Worm (Caenorhabditis elegans) whole organism, L4 larva: ENCODE results near the gene F41C3.2.

ENCODE experiments used
- F10B5.3 ChIP-seq: sonication (generic microtip); optimal IDR thresholded peaks from 2 replicates; lab custom pipeline; 2016; ENCODE audit warnings: mild to moderate bottlenecking, missing genetic modification characterization, missing compliant biosample characterization
- F49E8.2 ChIP-seq: sonication (generic microtip); optimal IDR thresholded peaks from 2 replicates; lab custom pipeline; 2016; ENCODE audit warnings: missing compliant biosample characterization, mild to moderate bottlenecking, missing genetic modification characterization, borderline replicate concordance
- T20F7.1 ChIP-seq: fragments of 200-800 bp; sonication (Bioruptor generic); optimal IDR thresholded peaks from 2 replicates; lab custom pipeline; 2018; ENCODE audit warnings: mild to moderate bottlenecking, missing genetic modification characterization, missing compliant biosample characterization
- T26A8.4 ChIP-seq: fragments of 200-800 bp; sonication (Bioruptor generic); IDR thresholded peaks from 2 replicates; pipeline ENCODE4 v1.3.6; 2022; ENCODE audit warnings: missing genetic modification characterization, missing compliant biosample characterization
- Y105C5A.15 ChIP-seq: fragments of 200-800 bp; sonication (Bioruptor generic); IDR thresholded peaks from 2 replicates; pipeline ENCODE4 v1.3.6; 2022; ENCODE audit warnings: missing genetic modification characterization, missing compliant biosample characterization
- ama-1 ChIP-seq: fragments of 150-350 bp; optimal IDR thresholded peaks from 2 replicates; lab custom pipeline; 2014; ENCODE audit warnings: inconsistent platforms, mixed read lengths
- arid-1 ChIP-seq: fragments of 200-800 bp; sonication (Bioruptor generic); conservative IDR thresholded peaks from 2 replicates; pipeline ENCODE4 v1.3.6; 2022; ENCODE audit warnings: missing genetic modification reagents, missing genetic modification characterization, missing compliant biosample characterization
- ceh-82 ChIP-seq: sonication (generic microtip); optimal IDR thresholded peaks from 2 replicates; lab custom pipeline; 2017; ENCODE audit warnings: missing biosample characterization, missing genetic modification characterization
- daf-12 ChIP-seq: fragments of 150-350 bp; optimal IDR thresholded peaks from 2 replicates; lab custom pipeline; 2014; ENCODE audit warnings: missing biosample characterization, missing genetic modification reagents, missing genetic modification characterization
- daf-16 ChIP-seq, 3 experiments: sonication (generic microtip); optimal IDR thresholded peaks; 2 replicates each; lab custom pipeline; 2016 to 2017; ENCODE audit warnings: missing genetic modification characterization in 3 of 3, missing genetic modification reagents in 3 of 3, mild to moderate bottlenecking in 2 of 3, missing compliant biosample characterization in 2 of 3, missing biosample characterization in 1 of 3, moderate library complexity in 1 of 3
- daf-19 ChIP-seq: fragments of 200-800 bp; sonication (Bioruptor generic); conservative IDR thresholded peaks from 2 replicates; pipeline ENCODE4 v1.3.6; 2022; ENCODE audit warnings: missing genetic modification characterization, missing compliant biosample characterization
- dmd-8 ChIP-seq: fragments of 200-800 bp; sonication (Bioruptor generic); IDR thresholded peaks from 2 replicates; pipeline ENCODE4 v1.3.6; 2022; ENCODE audit warnings: missing genetic modification characterization, missing compliant biosample characterization
- dmd-9 ChIP-seq: fragments of 200-800 bp; sonication (Bioruptor generic); IDR thresholded peaks from 2 replicates; pipeline ENCODE4 v1.3.6; 2022; ENCODE audit warnings: missing genetic modification reagents, missing genetic modification characterization, missing compliant biosample characterization
- dve-1 ChIP-seq: sonication (generic microtip); optimal IDR thresholded peaks from 2 replicates; lab custom pipeline; 2017; ENCODE audit warnings: antibody characterized with exemption, mild to moderate bottlenecking, missing genetic modification characterization, missing compliant biosample characterization; ENCODE audit not compliant: insufficient read depth
- egl-27 ChIP-seq: sonication (generic microtip); optimal IDR thresholded peaks from 3 replicates; lab custom pipeline; 2017; ENCODE audit warnings: missing biosample characterization, missing genetic modification reagents, missing genetic modification characterization
- gei-8 ChIP-seq: fragments of 200-800 bp; sonication (Bioruptor generic); optimal IDR thresholded peaks from 2 replicates; lab custom pipeline; 2018; ENCODE audit warnings: mild to moderate bottlenecking, missing genetic modification characterization, missing compliant biosample characterization
- hif-1 ChIP-seq, 2 experiments: sonication (generic microtip); optimal IDR thresholded peaks; 2 replicates each; lab custom pipeline; 2016 to 2017; ENCODE audit warnings: missing compliant biosample characterization in 2 of 2, missing genetic modification characterization in 2 of 2, missing genetic modification reagents in 2 of 2, missing genotype in 2 of 2, mild to moderate bottlenecking in 1 of 2
- hlh-11 ChIP-seq: fragments of 200-800 bp; sonication (Bioruptor generic); optimal IDR thresholded peaks from 2 replicates; lab custom pipeline; 2018; ENCODE audit warnings: mild to moderate bottlenecking, missing genetic modification characterization, missing compliant biosample characterization
- jun-1 ChIP-seq: fragments of 150-350 bp; optimal IDR thresholded peaks from 2 replicates; lab custom pipeline; 2014; ENCODE audit warnings: missing biosample characterization, missing genetic modification reagents, missing genetic modification characterization
- lin-1 ChIP-seq: fragments of 200-800 bp; sonication (Bioruptor generic); IDR thresholded peaks from 2 replicates; pipeline ENCODE4 v1.3.6; 2022; ENCODE audit warnings: missing genetic modification reagents, missing genetic modification characterization, missing compliant biosample characterization
- lin-29 ChIP-seq: fragments of 200-800 bp; sonication (Bioruptor generic); IDR thresholded peaks from 2 replicates; pipeline ENCODE4 v1.3.6; 2022; ENCODE audit warnings: missing genetic modification reagents, missing genetic modification characterization, missing compliant biosample characterization
- lin-38 ChIP-seq: fragments of 200-800 bp; sonication (Bioruptor generic); IDR thresholded peaks from 2 replicates; pipeline ENCODE4 v1.3.6; 2022; ENCODE audit warnings: missing genetic modification reagents, missing genetic modification characterization, missing compliant biosample characterization
- lin-39 ChIP-seq: fragments of 150-350 bp; optimal IDR thresholded peaks from 2 replicates; lab custom pipeline; 2014; ENCODE audit warnings: missing biosample characterization, missing genetic modification reagents, missing genetic modification characterization
- madf-5 ChIP-seq, 2 experiments: fragments of 200-800 bp; sonication (Bioruptor generic); IDR thresholded peaks; 2 replicates each; pipeline ENCODE4 v1.3.6; 2022; ENCODE audit warnings: missing compliant biosample characterization in 2 of 2, missing genetic modification characterization in 2 of 2
- mdl-1 ChIP-seq, 2 experiments: fragments of 150-350 bp in 1 of 2; sonication (generic microtip) in 1 of 2; optimal IDR thresholded peaks; 2 replicates each; lab custom pipeline; 2014 to 2017; ENCODE audit warnings: missing biosample characterization in 2 of 2, missing genetic modification characterization in 2 of 2
- nhr-111 ChIP-seq: fragments of 200-800 bp; sonication (Bioruptor generic); optimal IDR thresholded peaks from 2 replicates; lab custom pipeline; 2018; ENCODE audit warnings: mild to moderate bottlenecking, missing genetic modification characterization, missing compliant biosample characterization
- nhr-28 ChIP-seq: fragments of 150-350 bp; optimal IDR thresholded peaks from 2 replicates; lab custom pipeline; 2014; ENCODE audit warnings: missing biosample characterization, missing genetic modification characterization
- nhr-42 ChIP-seq: fragments of 200-800 bp; sonication (Bioruptor generic); IDR thresholded peaks from 2 replicates; pipeline ENCODE4 v1.3.6; 2022; ENCODE audit warnings: missing genetic modification characterization, missing compliant biosample characterization
- nhr-48 ChIP-seq: sonication (generic microtip); optimal IDR thresholded peaks from 2 replicates; lab custom pipeline; 2016; ENCODE audit warnings: mild to moderate bottlenecking, missing genetic modification characterization, missing compliant biosample characterization
- nhr-6 ChIP-seq: fragments of 150-350 bp; optimal IDR thresholded peaks from 2 replicates; lab custom pipeline; 2014; ENCODE audit warnings: missing biosample characterization, missing genetic modification characterization
- saeg-2 ChIP-seq: fragments of 200-800 bp; sonication (Bioruptor generic); IDR thresholded peaks from 2 replicates; pipeline ENCODE4 v1.3.6; 2022; ENCODE audit warnings: missing genetic modification reagents, missing genetic modification characterization, missing compliant biosample characterization
- skn-1 ChIP-seq: fragments of 150-350 bp; optimal IDR thresholded peaks from 2 replicates; lab custom pipeline; 2014; ENCODE audit warnings: missing biosample characterization, missing genetic modification characterization
- snpc-1.2 ChIP-seq: fragments of 200-800 bp; sonication (Bioruptor generic); IDR thresholded peaks from 2 replicates; pipeline ENCODE4 v1.3.6; 2022; ENCODE audit warnings: missing genetic modification reagents, missing genetic modification characterization, missing compliant biosample characterization
- snpc-4 ChIP-seq: fragments of 150-350 bp; optimal IDR thresholded peaks from 2 replicates; lab custom pipeline; 2014; ENCODE audit warnings: missing biosample characterization, missing genetic modification characterization
- spr-3 ChIP-seq: fragments of 200-800 bp; sonication (Bioruptor generic); optimal IDR thresholded peaks from 2 replicates; lab custom pipeline; 2018; ENCODE audit warnings: mild to moderate bottlenecking, missing genetic modification characterization, missing compliant biosample characterization
- tag-97 ChIP-seq: fragments of 200-800 bp; sonication (Bioruptor generic); IDR thresholded peaks from 2 replicates; pipeline ENCODE4 v1.3.6; 2022; ENCODE audit warnings: missing genetic modification characterization, missing compliant biosample characterization
- tra-1 ChIP-seq: fragments of 200-800 bp; sonication (Bioruptor generic); IDR thresholded peaks from 2 replicates; pipeline ENCODE4 v1.3.6; 2022; ENCODE audit warnings: missing genetic modification reagents, missing genetic modification characterization, missing compliant biosample characterization
- unc-130 ChIP-seq: sonication (generic microtip); optimal IDR thresholded peaks from 2 replicates; lab custom pipeline; 2016; ENCODE audit warnings: missing genetic modification reagents, missing genetic modification characterization, missing compliant biosample characterization
- unc-62 ChIP-seq, 3 experiments: fragments of 150-350 bp in 1 of 3; sonication (generic microtip); optimal IDR thresholded peaks in 2 of 3; peaks in 1 of 3; 1 replicate in 1 of 3; 2 replicates in 2 of 3; lab custom pipeline; 2014 to 2017; ENCODE audit warnings: missing biosample characterization in 3 of 3, missing genetic modification characterization in 3 of 3, missing genetic modification reagents in 3 of 3, missing genotype in 1 of 3
- vab-7 ChIP-seq: fragments of 200-800 bp; sonication (Bioruptor generic); IDR thresholded peaks from 2 replicates; pipeline ENCODE4 v1.3.6; 2022; ENCODE audit warnings: missing genetic modification reagents, missing genetic modification characterization, missing compliant biosample characterization
- zfp-2 ChIP-seq: sonication (generic microtip); optimal IDR thresholded peaks from 2 replicates; lab custom pipeline; 2016; ENCODE audit warnings: mild to moderate bottlenecking, missing genetic modification characterization, missing compliant biosample characterization
- ztf-11 ChIP-seq: fragments of 150-350 bp; optimal IDR thresholded peaks from 2 replicates; lab custom pipeline; 2014; ENCODE audit warnings: missing biosample characterization, missing genetic modification characterization
- ztf-7 ChIP-seq: fragments of 150-350 bp; optimal IDR thresholded peaks from 2 replicates; lab custom pipeline; 2014; ENCODE audit warnings: missing biosample characterization, missing genetic modification characterization

Gene F41C3.2

DNA sequence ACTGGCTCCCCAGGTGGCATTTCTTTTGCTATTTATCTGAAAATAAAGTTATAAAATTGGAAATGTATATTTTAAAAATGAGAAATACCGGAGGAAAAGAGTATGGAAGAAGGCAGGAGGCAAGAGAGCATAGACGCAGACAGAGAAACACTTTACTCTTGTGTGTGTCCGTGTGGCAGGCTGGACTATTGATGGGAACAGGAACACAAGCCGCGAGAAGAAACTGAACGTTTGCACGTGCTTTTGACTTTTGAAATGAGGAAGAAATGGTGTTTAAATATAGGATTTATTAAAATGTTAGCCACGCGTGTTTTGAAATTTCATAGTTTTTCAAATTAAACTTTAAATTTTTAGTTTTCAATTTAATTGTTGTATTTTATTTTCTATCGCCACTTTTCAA lies 23.6 kb upstream of the F41C3.2 start, which contains the start of gene F10G7.10 (continued):
- TF ChIP-seq hif-1 (tag; optimal IDR thresholded peaks at IDR 0.05; lab: Kevin White, UChicago): peak in 1 of 2 experiments; percentile 50
- no peak for TF ChIP-seq daf-19 (GFP tag; lab: Robert Waterston, UW)
- no peak for TF ChIP-seq F49E8.2 (tag; lab: Kevin White, UChicago)
- TF ChIP-seq unc-62 (GFP tag; optimal IDR thresholded peaks at IDR 0.05 in 1 of 2; lab: Kevin White, UChicago): peak in 1 of 2 experiments; percentile 59
- TF ChIP-seq unc-62 (tag; optimal IDR thresholded peaks at IDR 0.05; lab: Kevin White, UChicago): no peak
- no peak for TF ChIP-seq nhr-42 (GFP tag; lab: Robert Waterston, UW)
- TF ChIP-seq lin-38 (GFP tag; lab: Robert Waterston, UW): no peak
- TF ChIP-seq ztf-7 (tag; lab: Kevin White, UChicago): no peak
- no peak for TF ChIP-seq zfp-2 (tag; lab: Kevin White, UChicago)
- no peak for TF ChIP-seq snpc-4 (tag; lab: Kevin White, UChicago)
- TF ChIP-seq nhr-28 (tag; lab: Kevin White, UChicago): no peak
- TF ChIP-seq lin-29 (GFP tag; lab: Robert Waterston, UW): no peak
- no peak for TF ChIP-seq nhr-48 (tag; lab: Kevin White, UChicago)
- no peak for TF ChIP-seq egl-27
- no peak for TF ChIP-seq snpc-1.2 (GFP tag; lab: Robert Waterston, UW)
- TF ChIP-seq vab-7 (GFP tag; lab: Robert Waterston, UW): no peak
- no peak for TF ChIP-seq arid-1 (GFP tag; lab: Robert Waterston, UW)
- peak; percentile 42 for TF ChIP-seq hlh-11 (tag; lab: Kevin White, UChicago)
- no peak for TF ChIP-seq nhr-111
- no peak for TF ChIP-seq saeg-2
- no peak for TF ChIP-seq lin-1
- TF ChIP-seq F10B5.3: no peak
- TF ChIP-seq mdl-1 (tag; optimal IDR thresholded peaks at IDR 0.05; lab: Kevin White, UChicago): peak; percentile 30 to 84
- peak; percentile 3 for TF ChIP-seq nhr-6 (tag; lab: Kevin White, UChicago)
- TF ChIP-seq ztf-11 (tag; lab: Kevin White, UChicago): no peak
- TF ChIP-seq dve-1 (tag; lab: Kevin White, UChicago): peak; percentile 36
- no peak for TF ChIP-seq ceh-82
- TF ChIP-seq daf-12: no peak
- no peak for TF ChIP-seq unc-130 (GFP tag; lab: Kevin White, UChicago)
- no peak for TF ChIP-seq Y105C5A.15 (GFP tag; lab: Robert Waterston, UW)
- TF ChIP-seq gei-8 (GFP tag; lab: Kevin White, UChicago): no peak
- TF ChIP-seq, all 104 proteins: peak for 13

DNA sequence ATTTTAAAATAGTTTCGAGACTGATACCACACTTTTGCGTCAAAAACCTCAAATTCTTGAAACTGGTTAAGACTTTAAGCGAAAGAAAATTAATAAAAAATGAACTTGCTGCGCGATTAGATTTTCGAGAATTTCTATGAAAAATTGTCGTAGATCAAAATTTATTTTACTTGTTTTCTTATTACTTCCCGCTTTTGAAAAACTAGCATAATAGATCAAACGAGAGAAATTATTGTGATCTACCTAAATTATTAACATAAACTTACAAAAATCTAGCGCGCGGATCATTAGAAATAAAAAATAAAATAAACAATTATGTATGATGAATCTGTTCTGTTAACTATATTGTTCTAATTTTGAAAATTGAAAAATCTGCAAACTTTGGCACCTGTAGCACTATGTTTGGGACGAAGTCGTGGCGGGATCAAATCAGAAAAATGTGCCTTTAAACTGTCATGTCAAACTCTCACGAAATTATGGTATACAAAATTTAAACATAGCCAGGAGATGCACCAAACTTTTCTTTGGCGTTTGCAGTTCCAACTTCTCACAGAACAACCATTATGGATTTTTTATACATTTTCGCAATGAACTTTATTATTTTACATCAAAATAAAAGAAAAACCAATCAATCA lies 22.9 kb upstream of the F41C3.2 start:
- no peak for TF ChIP-seq skn-1 (tag; lab: Kevin White, UChicago)
- TF ChIP-seq spr-3 (GFP tag; lab: Kevin White, UChicago): no peak
- TF ChIP-seq nhr-48 (tag; lab: Kevin White, UChicago): no peak
- no peak for TF ChIP-seq tra-1 (GFP tag; lab: Robert Waterston, UW)
- no peak for TF ChIP-seq jun-1 (tag; lab: Kevin White, UChicago)
- TF ChIP-seq daf-19 (GFP tag; lab: Robert Waterston, UW): no peak
- TF ChIP-seq T26A8.4 (GFP tag; lab: Robert Waterston, UW): 0 out of 2 replicates have a peak, but pooled peaks have one; percentile 23
- peak; percentile 75 for TF ChIP-seq ama-1
- no peak for TF ChIP-seq daf-16 (GFP tag; optimal IDR thresholded peaks at IDR 0.05; lab: Kevin White, UChicago)
- peak; percentile 16 for TF ChIP-seq daf-16 (tag; optimal IDR thresholded peaks at IDR 0.05; lab: Kevin White, UChicago)
- TF ChIP-seq ztf-11 (tag; lab: Kevin White, UChicago): no peak
- no peak for TF ChIP-seq hlh-11 (tag; lab: Kevin White, UChicago)
- no peak for TF ChIP-seq tag-97 (GFP tag; lab: Robert Waterston, UW)
- TF ChIP-seq dmd-8: no peak
- TF ChIP-seq T20F7.1: no peak
- TF ChIP-seq dve-1 (tag; lab: Kevin White, UChicago): peak; percentile 47
- TF ChIP-seq gei-8 (GFP tag; lab: Kevin White, UChicago): no peak
- no peak for TF ChIP-seq lin-39
- TF ChIP-seq daf-12: no peak
- TF ChIP-seq lin-29 (GFP tag; lab: Robert Waterston, UW): no peak
- TF ChIP-seq ceh-82: no peak
- no peak for TF ChIP-seq dmd-9 (GFP tag; lab: Robert Waterston, UW)
- TF ChIP-seq madf-5 (GFP tag; IDR thresholded peaks at IDR 0.05; lab: Robert Waterston, UW): no peak
- TF ChIP-seq unc-62 (GFP tag; optimal IDR thresholded peaks at IDR 0.05 in 1 of 2; lab: Kevin White, UChicago): peak in 1 of 2 experiments; percentile 69
- TF ChIP-seq unc-62 (tag; optimal IDR thresholded peaks at IDR 0.05; lab: Kevin White, UChicago): no peak
- TF ChIP-seq, all 104 proteins: peak for 5
